Worm (Caenorhabditis elegans) whole organism, midembryonic: Measurements from ENCODE around the gene nuo-1.
"Not testable (repeated sequence)": the region's sequence is repeated elsewhere in the genome, so short reads cannot be mapped to it uniquely, and the experiment has no call there.

Experiments
- T22C8.4 ChIP-seq: fragments of 200-800 bp; sonication (Bioruptor generic); IDR thresholded peaks from 2 replicates; pipeline ENCODE4 v1.3.6; 2022; ENCODE audit warnings: missing genetic modification characterization, missing compliant biosample characterization
- cog-1 ChIP-seq: sonication (generic microtip); optimal IDR thresholded peaks from 2 replicates; lab custom pipeline; 2016; ENCODE audit warnings: missing genetic modification characterization, missing compliant biosample characterization
- flt-1 ChIP-seq: fragments of 200-800 bp; sonication (Bioruptor generic); IDR thresholded peaks from 2 replicates; pipeline ENCODE4 v1.3.6; 2022; ENCODE audit warnings: missing genetic modification characterization, missing compliant biosample characterization
- klf-2 ChIP-seq: fragments of 200-800 bp; sonication (Bioruptor generic); conservative IDR thresholded peaks from 2 replicates; pipeline ENCODE4 v1.3.6; 2022; ENCODE audit warnings: missing genetic modification reagents, missing genetic modification characterization, missing compliant biosample characterization
- med-1 ChIP-seq: sonication (generic microtip); optimal IDR thresholded peaks from 2 replicates; lab custom pipeline; 2017; ENCODE audit warnings: missing genetic modification characterization, mild to moderate bottlenecking, missing compliant biosample characterization, antibody characterized with exemption, missing genetic modification reagents; ENCODE audit not compliant: insufficient read depth
- ref-1 ChIP-seq: fragments of 200-800 bp; sonication (Bioruptor generic); conservative IDR thresholded peaks from 2 replicates; pipeline ENCODE4 v1.3.6; 2022; ENCODE audit warnings: missing genetic modification reagents, missing genetic modification characterization, missing compliant biosample characterization
- tab-1 ChIP-seq: fragments of 200-800 bp; sonication (Bioruptor generic); IDR thresholded peaks from 2 replicates; pipeline ENCODE4 v1.3.6; 2022; ENCODE audit warnings: missing genetic modification characterization, missing compliant biosample characterization
- ztf-23 ChIP-seq: fragments of 200-800 bp; sonication (Bioruptor generic); IDR thresholded peaks from 2 replicates; pipeline ENCODE4 v1.3.6; 2022; ENCODE audit warnings: missing genetic modification reagents, missing genetic modification characterization, missing compliant biosample characterization
- ztf-29 ChIP-seq: fragments of 200-800 bp; sonication (Bioruptor generic); IDR thresholded peaks from 2 replicates; pipeline ENCODE4 v1.3.6; 2022; ENCODE audit warnings: missing genetic modification reagents, missing genetic modification characterization, missing compliant biosample characterization

The nuo-1 gene

ce11 chrII:11103657-11104056, 6.0 kb downstream of the nuo-1 start, which contains the start of gene C09H10.5:
C09H10.5 (minus strand) TSS chrII:11103757.
- no peak for TF ChIP-seq ref-1 (GFP tag; lab: Robert Waterston, UW)

ce11 chrII:11104162-11104561, 6.5 kb downstream of the nuo-1 start, which contains the start of gene C09H10.9:
C09H10.9 (plus strand) TSS chrII:11104462.
- TF ChIP-seq flt-1 (GFP tag; lab: Robert Waterston, UW), result no peak
- TF ChIP-seq ztf-23 (GFP tag; lab: Robert Waterston, UW), result no peak

ce11 chrII:11105981-11106711, 8.5 kb downstream of the nuo-1 start, which contains the start of gene nasp-1:
nasp-1 (plus strand) TSS chrII:11106612.
- TF ChIP-seq flt-1 (GFP tag; lab: Robert Waterston, UW) (no peak), ztf-23 (GFP tag; lab: Robert Waterston, UW) (no peak), ztf-29 (GFP tag; lab: Robert Waterston, UW) (no peak), klf-2 (GFP tag; lab: Robert Waterston, UW) (no peak), T22C8.4 (GFP tag; lab: Robert Waterston, UW) (no peak), med-1 (GFP tag; lab: Kevin White, UChicago) (no peak), tab-1 (no peak), ref-1 (GFP tag; lab: Robert Waterston, UW) (no peak), cog-1 (tag; lab: Kevin White, UChicago) (no peak)

- no peak for TF ChIP-seq tab-1
- TF ChIP-seq ztf-29 (GFP tag; lab: Robert Waterston, UW), result no peak
- no peak for TF ChIP-seq ztf-23 (GFP tag; lab: Robert Waterston, UW)
- TF ChIP-seq med-1 (GFP tag; lab: Kevin White, UChicago), result no peak
- TF ChIP-seq T22C8.4 (GFP tag; lab: Robert Waterston, UW), result no peak
These were observed 10.2 kb downstream of the nuo-1 start, which contains the start of gene apc-17 for ce11 chrII:11107828-11108227. apc-17 (plus strand) TSS chrII:11108128.

- TF ChIP-seq klf-2 (GFP tag; lab: Robert Waterston, UW), result no peak
- TF ChIP-seq T22C8.4 (GFP tag; lab: Robert Waterston, UW), result no peak
- no peak for TF ChIP-seq cog-1 (tag; lab: Kevin White, UChicago)
- no peak for TF ChIP-seq flt-1 (GFP tag; lab: Robert Waterston, UW)
- TF ChIP-seq ref-1 (GFP tag; lab: Robert Waterston, UW), result no peak
- TF ChIP-seq med-1 (GFP tag; lab: Kevin White, UChicago), result no peak
- no peak for TF ChIP-seq ztf-23 (GFP tag; lab: Robert Waterston, UW)
- no peak for TF ChIP-seq tab-1
- TF ChIP-seq ztf-29 (GFP tag; lab: Robert Waterston, UW), result no peak
These were observed 12.8 kb downstream of the nuo-1 start for ce11 chrII:11110419-11110818.

ce11 chrII:11111107-11111506, 13.5 kb downstream of the nuo-1 start, which contains the start of gene glb-4:
glb-4 (minus strand) TSS chrII:11111207.
- TF ChIP-seq flt-1 (GFP tag; lab: Robert Waterston, UW) (no peak), med-1 (GFP tag; lab: Kevin White, UChicago) (no peak), cog-1 (tag; lab: Kevin White, UChicago) (no peak), T22C8.4 (GFP tag; lab: Robert Waterston, UW) (no peak), ztf-29 (GFP tag; lab: Robert Waterston, UW) (no peak)

- no peak for TF ChIP-seq ztf-23 (GFP tag; lab: Robert Waterston, UW)
- TF ChIP-seq ref-1 (GFP tag; lab: Robert Waterston, UW), result no peak
- no peak for TF ChIP-seq cog-1 (tag; lab: Kevin White, UChicago)
These were observed 14.8 kb downstream of the nuo-1 start, which contains the start of gene mat-2 for ce11 chrII:11112419-11112818. mat-2 (plus strand) TSS chrII:11112719.

- not testable (repeated sequence) for TF ChIP-seq tab-1; flt-1 (GFP tag; lab: Robert Waterston, UW); klf-2 (GFP tag; lab: Robert Waterston, UW)
These were observed 24.2 kb downstream of the nuo-1 start, which contains the start of gene W10C6.2 for ce11 chrII:11121800-11122199. W10C6.2 (minus strand) TSS chrII:11121900.

ce11 chrII:11125059-11125594, 27.5 kb downstream of the nuo-1 start:
- TF ChIP-seq tab-1, result no peak
- no peak for TF ChIP-seq ref-1 (GFP tag; lab: Robert Waterston, UW)
- TF ChIP-seq T22C8.4 (GFP tag; lab: Robert Waterston, UW), result no peak
- TF ChIP-seq flt-1 (GFP tag; lab: Robert Waterston, UW), result no peak
- no peak for TF ChIP-seq ztf-23 (GFP tag; lab: Robert Waterston, UW)
- TF ChIP-seq ztf-29 (GFP tag; lab: Robert Waterston, UW), result no peak
- TF ChIP-seq med-1 (GFP tag; lab: Kevin White, UChicago), result no peak
- no peak for TF ChIP-seq klf-2 (GFP tag; lab: Robert Waterston, UW)
- no peak for TF ChIP-seq cog-1 (tag; lab: Kevin White, UChicago)
